Worm (Caenorhabditis elegans) whole organism, L3 larva: Measurements from ENCODE around the gene W07G4.5.

Experiments
- ZK546.5 ChIP-seq: sonication (generic microtip); optimal IDR thresholded peaks from 2 replicates; lab custom pipeline; 2017; ENCODE audit warnings: missing biosample characterization, missing genetic modification characterization
- ama-1 ChIP-seq: fragments of 150-350 bp; optimal IDR thresholded peaks from 2 replicates; lab custom pipeline; 2018
- ceh-16 ChIP-seq: sonication (generic microtip); optimal IDR thresholded peaks from 2 replicates; lab custom pipeline; 2017; ENCODE audit warnings: missing biosample characterization, missing genetic modification characterization
- ceh-82 ChIP-seq: fragments of 150-350 bp; optimal IDR thresholded peaks from 2 replicates; lab custom pipeline; 2014; ENCODE audit warnings: missing biosample characterization, missing genetic modification characterization
- daf-12 ChIP-seq: fragments of 150-350 bp; optimal IDR thresholded peaks from 2 replicates; lab custom pipeline; 2014; ENCODE audit warnings: missing biosample characterization, missing genetic modification reagents, missing genetic modification characterization
- egl-27 ChIP-seq: sonication (generic microtip); optimal IDR thresholded peaks from 4 replicates; lab custom pipeline; 2017; ENCODE audit warnings: missing biosample characterization, missing genetic modification reagents, missing genetic modification characterization
- elt-2 ChIP-seq: sonication (generic microtip); optimal IDR thresholded peaks from 2 replicates; lab custom pipeline; 2016; ENCODE audit warnings: missing genetic modification reagents, mild to moderate bottlenecking, missing genetic modification characterization, missing compliant biosample characterization
- elt-3 ChIP-seq, 3 experiments: fragments of 150-350 bp in 1 of 3; sonication (generic microtip) in 2 of 3; optimal IDR thresholded peaks; 2 replicates in 2 of 3; 4 replicates in 1 of 3; lab custom pipeline; 2014 to 2017; ENCODE audit warnings: missing biosample characterization in 3 of 3, missing genetic modification characterization in 3 of 3
- fkh-10 ChIP-seq: sonication (generic microtip); optimal IDR thresholded peaks from 2 replicates; lab custom pipeline; 2017; ENCODE audit warnings: missing biosample characterization, missing genetic modification reagents, missing genetic modification characterization
- fkh-2 ChIP-seq: fragments of 150-350 bp; optimal IDR thresholded peaks from 2 replicates; lab custom pipeline; 2014; ENCODE audit warnings: missing biosample characterization, missing genetic modification reagents, missing genetic modification characterization
- fos-1 ChIP-seq: fragments of 150-350 bp; optimal IDR thresholded peaks from 2 replicates; lab custom pipeline; 2014; ENCODE audit warnings: missing biosample characterization, missing genetic modification characterization
- hmg-11 ChIP-seq: sonication (generic microtip); optimal IDR thresholded peaks from 2 replicates; lab custom pipeline; 2016; ENCODE audit warnings: missing genetic modification characterization, missing compliant biosample characterization
- jun-1 ChIP-seq: fragments of 150-350 bp; optimal IDR thresholded peaks from 2 replicates; lab custom pipeline; 2014; ENCODE audit warnings: missing biosample characterization, missing genetic modification reagents, missing genetic modification characterization
- lin-15B ChIP-seq: fragments of 150-350 bp; optimal IDR thresholded peaks from 2 replicates; lab custom pipeline; 2014; ENCODE audit warnings: missing biosample characterization, missing genetic modification characterization
- lin-39 ChIP-seq: fragments of 150-350 bp; optimal IDR thresholded peaks from 2 replicates; lab custom pipeline; 2018; ENCODE audit warnings: missing biosample characterization, missing genetic modification reagents, missing genetic modification characterization
- lsy-12 ChIP-seq: sonication (generic microtip); optimal IDR thresholded peaks from 2 replicates; lab custom pipeline; 2016; ENCODE audit warnings: mild to moderate bottlenecking, missing genetic modification characterization, missing compliant biosample characterization
- mdl-1 ChIP-seq: fragments of 150-350 bp; optimal IDR thresholded peaks from 2 replicates; lab custom pipeline; 2014; ENCODE audit warnings: missing biosample characterization, missing genetic modification characterization
- mml-1 ChIP-seq: fragments of 150-350 bp; sonication (generic microtip); optimal IDR thresholded peaks from 3 replicates; lab custom pipeline; 2014; ENCODE audit warnings: missing biosample characterization, missing genetic modification characterization
- nfya-1 ChIP-seq: sonication (generic microtip); optimal IDR thresholded peaks from 2 replicates; lab custom pipeline; 2017; ENCODE audit warnings: missing genetic modification characterization, mild to moderate bottlenecking, missing compliant biosample characterization, antibody characterized with exemption, moderate library complexity; ENCODE audit not compliant: insufficient read depth
- nhr-11 ChIP-seq: fragments of 150-350 bp; optimal IDR thresholded peaks from 2 replicates; lab custom pipeline; 2014; ENCODE audit warnings: missing biosample characterization, missing genetic modification characterization
- nhr-12 ChIP-seq: fragments of 150-350 bp; optimal IDR thresholded peaks from 2 replicates; lab custom pipeline; 2014; ENCODE audit warnings: missing biosample characterization, missing genetic modification characterization
- nhr-23 ChIP-seq: fragments of 150-350 bp; optimal IDR thresholded peaks from 2 replicates; lab custom pipeline; 2014; ENCODE audit warnings: missing biosample characterization, missing genetic modification reagents, missing genetic modification characterization
- nhr-237 ChIP-seq: fragments of 150-350 bp; optimal IDR thresholded peaks from 2 replicates; lab custom pipeline; 2014; ENCODE audit warnings: missing biosample characterization, missing genetic modification characterization
- nhr-43 ChIP-seq: sonication (generic microtip); optimal IDR thresholded peaks from 2 replicates; lab custom pipeline; 2016; ENCODE audit warnings: mild to moderate bottlenecking, missing genetic modification characterization, missing compliant biosample characterization; ENCODE audit not compliant: poor library complexity, severe bottlenecking
- nhr-76 ChIP-seq: fragments of 150-350 bp; sonication (generic microtip); optimal IDR thresholded peaks from 5 replicates; lab custom pipeline; 2014; ENCODE audit warnings: missing biosample characterization, missing genetic modification characterization
- pha-4 ChIP-seq: fragments of 150-350 bp; optimal IDR thresholded peaks from 2 replicates; lab custom pipeline; 2014; ENCODE audit warnings: missing biosample characterization, missing genetic modification reagents, missing genetic modification characterization
- pqm-1 ChIP-seq: fragments of 150-350 bp; optimal IDR thresholded peaks from 2 replicates; lab custom pipeline; 2017; ENCODE audit warnings: missing biosample characterization, missing genetic modification characterization, inconsistent platforms
- sea-2 ChIP-seq: fragments of 150-350 bp; sonication (generic microtip); optimal IDR thresholded peaks from 4 replicates; lab custom pipeline; 2014; ENCODE audit warnings: missing biosample characterization, missing genetic modification reagents, missing genetic modification characterization
- skn-1 ChIP-seq: fragments of 150-350 bp; optimal IDR thresholded peaks from 2 replicates; lab custom pipeline; 2014; ENCODE audit warnings: missing biosample characterization, missing genetic modification characterization
- snpc-4 ChIP-seq: fragments of 150-350 bp; optimal IDR thresholded peaks from 2 replicates; lab custom pipeline; 2014; ENCODE audit warnings: missing biosample characterization, missing genetic modification characterization
- unc-39 ChIP-seq: sonication (generic microtip); optimal IDR thresholded peaks from 4 replicates; lab custom pipeline; 2017; ENCODE audit warnings: missing biosample characterization, missing genetic modification characterization
- unc-62 ChIP-seq: fragments of 150-350 bp; sonication (generic microtip); optimal IDR thresholded peaks from 4 replicates; lab custom pipeline; 2014; ENCODE audit warnings: missing biosample characterization, missing genetic modification reagents, missing genetic modification characterization
- zag-1 ChIP-seq: fragments of 150-350 bp; optimal IDR thresholded peaks from 2 replicates; lab custom pipeline; 2014; ENCODE audit warnings: missing biosample characterization, missing genetic modification characterization
- ztf-11 ChIP-seq: fragments of 150-350 bp; optimal IDR thresholded peaks from 2 replicates; lab custom pipeline; 2014; ENCODE audit warnings: missing biosample characterization, missing genetic modification characterization

Gene W07G4.5

ce11 chrV:13064164-13064563 is 16.4 kb downstream of the W07G4.5 start:
- TF ChIP-seq jun-1 (no peak), ceh-82 (no peak), skn-1 (no peak), nhr-11 (tag; lab: Kevin White, UChicago) (no peak), pqm-1 (tag; lab: Kevin White, UChicago) (no peak), ceh-16 (tag; lab: Kevin White, UChicago) (no peak), nfya-1 (tag; lab: Kevin White, UChicago) (no peak), sea-2 (GFP tag; lab: Kevin White, UChicago) (no peak), daf-12 (tag; lab: Kevin White, UChicago) (no peak), snpc-4 (tag; lab: Kevin White, UChicago) (no peak), lin-39 (tag; lab: Kevin White, UChicago) (no peak), unc-39 (tag; lab: Kevin White, UChicago) (no peak)

- no peak for TF ChIP-seq elt-3 (tag; optimal IDR thresholded peaks at IDR 0.05; lab: Kevin White, UChicago)
- TF ChIP-seq fkh-2, result no peak
- TF ChIP-seq unc-39 (tag; lab: Kevin White, UChicago), result no peak
- TF ChIP-seq nhr-76 (tag; lab: Kevin White, UChicago), result no peak
- TF ChIP-seq fos-1 (tag; lab: Kevin White, UChicago), result no peak
- no peak for TF ChIP-seq hmg-11 (tag; lab: Kevin White, UChicago)
- no peak for TF ChIP-seq ztf-11 (tag; lab: Kevin White, UChicago)
- TF ChIP-seq jun-1, result no peak
- no peak for TF ChIP-seq unc-62 (GFP tag; lab: Kevin White, UChicago)
- TF ChIP-seq nhr-43 (tag; lab: Kevin White, UChicago), result no peak
- no peak for TF ChIP-seq nhr-23 (tag; lab: Kevin White, UChicago)
- TF ChIP-seq lsy-12 (tag; lab: Kevin White, UChicago), result no peak
- TF ChIP-seq sea-2 (GFP tag; lab: Kevin White, UChicago), result no peak
- TF ChIP-seq pha-4 (tag; lab: Kevin White, UChicago), result no peak
These were observed 22.5 kb downstream of the W07G4.5 start for ce11 chrV:13070278-13070677.

ce11 chrV:13071052-13071451 is 23.3 kb downstream of the W07G4.5 start, which contains the start of gene C34B4.3:
Gene C34B4.3, minus strand, starts transcription at chrV:13071152.
- TF ChIP-seq nhr-23 (tag; lab: Kevin White, UChicago) (no peak), pha-4 (tag; lab: Kevin White, UChicago) (no peak), skn-1 (no peak), jun-1 (no peak), ama-1 (lab: Kevin White, UChicago) (no peak), mdl-1 (tag; lab: Kevin White, UChicago) (no peak), mml-1 (tag; lab: Kevin White, UChicago) (no peak), zag-1 (tag; lab: Kevin White, UChicago) (no peak), nfya-1 (tag; lab: Kevin White, UChicago) (no peak), pqm-1 (tag; lab: Kevin White, UChicago) (no peak), nhr-237 (no peak), nhr-11 (tag; lab: Kevin White, UChicago) (no peak), elt-2 (tag; lab: Kevin White, UChicago) (no peak), ceh-16 (tag; lab: Kevin White, UChicago) (no peak), lin-15B (tag; lab: Kevin White, UChicago) (no peak)

- TF ChIP-seq lin-39 (tag; lab: Kevin White, UChicago) (no peak), ZK546.5 (tag; lab: Kevin White, UChicago) (no peak), nhr-12 (tag; lab: Kevin White, UChicago) (no peak), fkh-10 (GFP tag; lab: Kevin White, UChicago) (no peak)
- TF ChIP-seq, all 47 proteins: peak for 0
These were observed 25.4 kb downstream of the W07G4.5 start for ce11 chrV:13073145-13073544.

- TF ChIP-seq hmg-11 (tag; lab: Kevin White, UChicago), result no peak
- no peak for TF ChIP-seq pha-4 (tag; lab: Kevin White, UChicago)
- no peak for TF ChIP-seq elt-3 (tag; optimal IDR thresholded peaks at IDR 0.05; lab: Kevin White, UChicago)
- TF ChIP-seq mdl-1 (tag; lab: Kevin White, UChicago), result no peak
- no peak for TF ChIP-seq egl-27
- no peak for TF ChIP-seq nhr-237
- no peak for TF ChIP-seq nhr-23 (tag; lab: Kevin White, UChicago)
- TF ChIP-seq nhr-12 (tag; lab: Kevin White, UChicago), result no peak
- no peak for TF ChIP-seq sea-2 (GFP tag; lab: Kevin White, UChicago)
- TF ChIP-seq nhr-43 (tag; lab: Kevin White, UChicago), result no peak
- TF ChIP-seq lin-15B (tag; lab: Kevin White, UChicago), result no peak
- no peak for TF ChIP-seq ama-1 (lab: Kevin White, UChicago)
- no peak for TF ChIP-seq ztf-11 (tag; lab: Kevin White, UChicago)
These were observed 26.4 kb downstream of the W07G4.5 start for ce11 chrV:13074148-13074547.
